Worm (Caenorhabditis elegans) whole organism, early embryonic: ENCODE measurements around the gene hrg-10.

ENCODE experiments used
- B0310.2 ChIP-seq: sonication (generic microtip); optimal IDR thresholded peaks from 2 replicates; lab custom pipeline; 2016; ENCODE audit warnings: mild to moderate bottlenecking, missing genetic modification characterization, missing compliant biosample characterization
- F13C5.2 ChIP-seq: sonication (generic microtip); optimal IDR thresholded peaks from 2 replicates; lab custom pipeline; 2017; ENCODE audit warnings: mild to moderate bottlenecking, missing genetic modification characterization, inconsistent platforms, missing compliant biosample characterization
- aly-1 ChIP-seq: sonication (generic microtip); optimal IDR thresholded peaks from 2 replicates; lab custom pipeline; 2016; ENCODE audit warnings: missing genetic modification characterization, missing compliant biosample characterization
- ama-1 ChIP-seq: fragments of 150-350 bp; optimal IDR thresholded peaks from 2 replicates; lab custom pipeline; 2014
- ceh-13 ChIP-seq: fragments of 200-800 bp; sonication (Bioruptor generic); optimal IDR thresholded peaks from 2 replicates; lab custom pipeline; 2018; ENCODE audit warnings: mild to moderate bottlenecking, missing genetic modification characterization, missing compliant biosample characterization
- ceh-36 ChIP-seq: sonication (generic microtip); optimal IDR thresholded peaks from 2 replicates; lab custom pipeline; 2016; ENCODE audit warnings: missing genetic modification characterization, inconsistent platforms, missing compliant biosample characterization
- ets-7 ChIP-seq: sonication (generic microtip); optimal IDR thresholded peaks from 2 replicates; lab custom pipeline; 2016; ENCODE audit warnings: missing genotype, missing genetic modification characterization, missing compliant biosample characterization
- flt-1 ChIP-seq: fragments of 200-800 bp; sonication (Bioruptor generic); IDR thresholded peaks from 2 replicates; pipeline ENCODE4 v1.3.6; 2022; ENCODE audit warnings: missing genetic modification characterization, missing compliant biosample characterization
- hmbx-1 ChIP-seq: sonication (generic microtip); optimal IDR thresholded peaks from 2 replicates; lab custom pipeline; 2016; ENCODE audit warnings: mild to moderate bottlenecking, missing genetic modification characterization, missing compliant biosample characterization
- hmg-4 ChIP-seq: fragments of 200-800 bp; sonication (Bioruptor generic); optimal IDR thresholded peaks from 2 replicates; lab custom pipeline; 2018; ENCODE audit warnings: mild to moderate bottlenecking, missing genetic modification characterization, missing compliant biosample characterization
- hnd-1 ChIP-seq: sonication (generic microtip); optimal IDR thresholded peaks from 2 replicates; lab custom pipeline; 2016; ENCODE audit warnings: missing genetic modification characterization, missing compliant biosample characterization
- pes-1 ChIP-seq: fragments of 200-800 bp; sonication (Bioruptor generic); IDR thresholded peaks from 2 replicates; pipeline ENCODE4 v1.3.6; 2022; ENCODE audit warnings: missing genetic modification reagents, missing genetic modification characterization, missing compliant biosample characterization
- scrt-1 ChIP-seq: fragments of 200-800 bp; sonication (Bioruptor generic); IDR thresholded peaks from 2 replicates; pipeline ENCODE4 v1.3.6; 2022; ENCODE audit warnings: missing genetic modification characterization, missing compliant biosample characterization
- sea-1 ChIP-seq: fragments of 200-800 bp; sonication (Bioruptor generic); conservative IDR thresholded peaks from 2 replicates; pipeline ENCODE4 v1.3.6; 2022; ENCODE audit warnings: missing genetic modification characterization, missing compliant biosample characterization
- tbx-11 ChIP-seq: fragments of 200-800 bp; sonication (Bioruptor generic); IDR thresholded peaks from 2 replicates; pipeline ENCODE4 v1.3.6; 2022; ENCODE audit warnings: missing genetic modification characterization, missing compliant biosample characterization
- tbx-37 ChIP-seq: fragments of 200-800 bp; sonication (Bioruptor generic); conservative IDR thresholded peaks from 2 replicates; pipeline ENCODE4 v1.3.6; 2022; ENCODE audit warnings: missing genetic modification reagents, missing genetic modification characterization, missing compliant biosample characterization
- tra-4 ChIP-seq: sonication (generic microtip); optimal IDR thresholded peaks from 2 replicates; lab custom pipeline; 2017; ENCODE audit warnings: missing genetic modification characterization, missing compliant biosample characterization

The hrg-10 gene

ce11 chrV:18957267-18957843 lies at the start of gene hrg-10:
hrg-10 (minus strand) TSS chrV:18957317.
- TF ChIP-seq ceh-13 (GFP tag; lab: Kevin White, UChicago), result no peak
- no peak for TF ChIP-seq ets-7 (tag; lab: Kevin White, UChicago)
- TF ChIP-seq hmbx-1 (tag; lab: Kevin White, UChicago), result no peak
- no peak for TF ChIP-seq F13C5.2
- TF ChIP-seq ceh-36 (tag; lab: Kevin White, UChicago), result no peak
- TF ChIP-seq flt-1 (GFP tag; lab: Robert Waterston, UW), result no peak
- TF ChIP-seq B0310.2 (tag; lab: Kevin White, UChicago), result no peak
- no peak for TF ChIP-seq tra-4 (tag; lab: Kevin White, UChicago)
- TF ChIP-seq tbx-37 (GFP tag; lab: Robert Waterston, UW), result no peak
- TF ChIP-seq tbx-11 (GFP tag; lab: Robert Waterston, UW), result no peak

- no peak for TF ChIP-seq ama-1 (lab: Kevin White, UChicago)
- no peak for TF ChIP-seq B0310.2 (tag; lab: Kevin White, UChicago)
- TF ChIP-seq scrt-1 (GFP tag; lab: Robert Waterston, UW), result no peak
- no peak for TF ChIP-seq ceh-36 (tag; lab: Kevin White, UChicago)
- TF ChIP-seq flt-1 (GFP tag; lab: Robert Waterston, UW), result no peak
- no peak for TF ChIP-seq hmbx-1 (tag; lab: Kevin White, UChicago)
- TF ChIP-seq tra-4 (tag; lab: Kevin White, UChicago), result no peak
- TF ChIP-seq pes-1, result no peak
- no peak for TF ChIP-seq aly-1 (tag; lab: Kevin White, UChicago)
- TF ChIP-seq hnd-1 (tag; lab: Kevin White, UChicago), result no peak
- TF ChIP-seq ets-7 (tag; lab: Kevin White, UChicago), result no peak
- TF ChIP-seq tbx-11 (GFP tag; lab: Robert Waterston, UW), result no peak
Observed at ce11 chrV:19001656-19002055, 44.5 kb upstream of the hrg-10 start, which contains the start of gene Y39B6A.33. Y39B6A.33 (plus strand) TSS chrV:19001956.

ce11 chrV:19001016-19001415 lies 43.9 kb upstream of the hrg-10 start, which contains the start of gene Y39B6A.34:
Y39B6A.34 (plus strand) TSS chrV:19001018.
- TF ChIP-seq ceh-13 (GFP tag; lab: Kevin White, UChicago), result no peak
- TF ChIP-seq tbx-37 (GFP tag; lab: Robert Waterston, UW), result no peak
- peak; percentile 59; the same call in 1 of the 2 replicates for TF ChIP-seq pes-1

DNA sequence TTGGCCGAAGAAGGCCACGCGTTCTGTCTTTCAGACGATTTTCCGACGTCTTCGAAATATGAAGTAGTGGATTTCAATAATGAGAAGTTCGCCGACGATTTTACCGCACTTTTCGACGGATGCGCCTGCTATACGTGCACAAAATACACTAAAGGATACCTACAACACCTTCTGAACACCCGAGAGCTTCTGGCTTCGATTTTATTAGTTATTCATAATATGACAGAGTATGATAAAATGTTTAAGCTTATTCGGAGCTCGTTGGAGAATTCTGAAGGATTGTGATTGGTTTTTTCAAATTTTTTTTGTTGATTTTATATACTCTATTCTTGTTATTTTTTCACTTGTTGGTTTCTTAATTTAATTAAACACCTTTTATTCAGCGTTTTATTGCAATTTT lies 43.4 kb upstream of the hrg-10 start:
- TF ChIP-seq hnd-1 (tag; lab: Kevin White, UChicago) (no peak), aly-1 (tag; lab: Kevin White, UChicago) (no peak), hmg-4 (GFP tag; lab: Kevin White, UChicago) (no peak), ceh-13 (GFP tag; lab: Kevin White, UChicago) (no peak), tbx-11 (GFP tag; lab: Robert Waterston, UW) (no peak), hmbx-1 (tag; lab: Kevin White, UChicago) (no peak), F13C5.2 (no peak), ceh-36 (tag; lab: Kevin White, UChicago) (no peak), scrt-1 (GFP tag; lab: Robert Waterston, UW) (no peak), pes-1 (no peak)

DNA sequence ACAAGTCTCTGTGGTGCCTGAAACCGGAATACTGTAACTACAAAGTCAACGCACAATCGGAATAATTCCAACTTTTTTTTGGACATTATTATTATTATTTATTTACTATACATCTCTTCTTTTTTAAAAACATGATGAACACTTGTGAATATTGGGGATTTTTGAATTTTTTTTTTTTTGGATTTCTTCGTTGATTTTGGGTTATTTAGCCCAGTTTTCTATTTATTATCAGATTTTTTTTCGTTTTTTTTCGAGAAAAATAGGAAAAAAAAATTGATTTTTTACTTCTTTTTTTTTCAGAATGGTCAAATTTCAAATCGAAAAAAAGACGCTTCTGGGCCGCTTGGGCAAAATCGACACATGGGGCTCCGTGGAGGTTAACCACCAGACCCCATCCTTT lies 40.9 kb upstream of the hrg-10 start, which contains the start of gene tgt-2:
Gene tgt-2 (plus strand): TSS at position 301 of the 400 bp plus-strand sequence.
- TF ChIP-seq aly-1 (tag; lab: Kevin White, UChicago), result no peak
- TF ChIP-seq tbx-11 (GFP tag; lab: Robert Waterston, UW), result no peak
- TF ChIP-seq hmg-4 (GFP tag; lab: Kevin White, UChicago), result no peak
- TF ChIP-seq sea-1 (GFP tag; lab: Robert Waterston, UW), result no peak
- no peak for TF ChIP-seq B0310.2 (tag; lab: Kevin White, UChicago)
- TF ChIP-seq flt-1 (GFP tag; lab: Robert Waterston, UW), result no peak
- TF ChIP-seq hmbx-1 (tag; lab: Kevin White, UChicago), result no peak
- TF ChIP-seq ceh-13 (GFP tag; lab: Kevin White, UChicago), result no peak
- TF ChIP-seq scrt-1 (GFP tag; lab: Robert Waterston, UW), result no peak
- TF ChIP-seq tbx-37 (GFP tag; lab: Robert Waterston, UW), result no peak
- no peak for TF ChIP-seq pes-1
- no peak for TF ChIP-seq ets-7 (tag; lab: Kevin White, UChicago)
- no peak for TF ChIP-seq ceh-36 (tag; lab: Kevin White, UChicago)
- TF ChIP-seq hnd-1 (tag; lab: Kevin White, UChicago), result no peak
- no peak for TF ChIP-seq F13C5.2
- no peak for TF ChIP-seq ama-1 (lab: Kevin White, UChicago)
- no peak for TF ChIP-seq tra-4 (tag; lab: Kevin White, UChicago)

DNA sequence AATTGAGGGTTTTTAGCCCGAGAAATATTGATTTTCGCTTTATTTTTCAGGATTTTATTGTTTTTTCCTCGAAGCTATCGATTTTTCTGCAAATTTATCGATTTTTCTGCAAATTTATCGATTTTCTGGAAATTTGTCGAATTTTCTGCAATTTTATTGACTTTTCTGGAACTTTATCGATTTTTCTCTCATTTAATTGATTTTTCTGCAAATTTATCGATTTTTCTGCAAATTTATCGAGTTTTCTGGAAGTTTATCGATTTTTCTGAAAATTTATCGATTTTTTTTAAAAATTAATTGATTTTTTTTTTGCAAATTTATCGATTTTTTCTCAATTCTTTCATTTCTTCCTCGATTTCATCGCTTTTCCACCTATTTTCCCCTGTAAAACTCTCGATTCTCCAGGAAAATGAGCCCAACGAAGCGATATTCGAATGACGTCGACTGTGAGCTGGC lies 36.4 kb upstream of the hrg-10 start, which contains the start of gene gtf-2F2:
Gene gtf-2F2 (plus strand): TSS at position 406 of the 456 bp plus-strand sequence.
- no peak for TF ChIP-seq ceh-36 (tag; lab: Kevin White, UChicago)
- TF ChIP-seq ets-7 (tag; lab: Kevin White, UChicago), result no peak
- TF ChIP-seq ceh-13 (GFP tag; lab: Kevin White, UChicago), result no peak
- TF ChIP-seq hnd-1 (tag; lab: Kevin White, UChicago), result no peak
- TF ChIP-seq hmg-4 (GFP tag; lab: Kevin White, UChicago), result no peak
- no peak for TF ChIP-seq sea-1 (GFP tag; lab: Robert Waterston, UW)
- no peak for TF ChIP-seq F13C5.2
- no peak for TF ChIP-seq hmbx-1 (tag; lab: Kevin White, UChicago)
- TF ChIP-seq aly-1 (tag; lab: Kevin White, UChicago), result no peak
- TF ChIP-seq scrt-1 (GFP tag; lab: Robert Waterston, UW), result no peak
- no peak for TF ChIP-seq tbx-37 (GFP tag; lab: Robert Waterston, UW)

- TF ChIP-seq ceh-36 (tag; lab: Kevin White, UChicago) (no peak), hmbx-1 (tag; lab: Kevin White, UChicago) (no peak), tbx-37 (GFP tag; lab: Robert Waterston, UW) (no peak), hnd-1 (tag; lab: Kevin White, UChicago) (no peak), flt-1 (GFP tag; lab: Robert Waterston, UW) (no peak), tbx-11 (GFP tag; lab: Robert Waterston, UW) (no peak), tra-4 (tag; lab: Kevin White, UChicago) (no peak), ceh-13 (GFP tag; lab: Kevin White, UChicago) (no peak), scrt-1 (GFP tag; lab: Robert Waterston, UW) (no peak), hmg-4 (GFP tag; lab: Kevin White, UChicago) (no peak), F13C5.2 (no peak), pes-1 (no peak), ets-7 (tag; lab: Kevin White, UChicago) (no peak), B0310.2 (tag; lab: Kevin White, UChicago) (no peak), ama-1 (lab: Kevin White, UChicago) (no peak), sea-1 (GFP tag; lab: Robert Waterston, UW) (no peak)
Observed at ce11 chrV:18993017-18993416, 35.9 kb upstream of the hrg-10 start.
